Fruit fly (Drosophila melanogaster): ENCODE measurements around the gene prg.

- TF ChIP-seq jim (GFP tag; optimal IDR thresholded peaks at IDR 0.05) (no peak), pan (optimal IDR thresholded peaks at IDR 0.05) (no peak), Sp1 (GFP tag; optimal IDR thresholded peaks at IDR 0.05) (peak; percentile 21), dl (GFP tag; optimal IDR thresholded peaks at IDR 0.05; ENCODE audit: insufficient read depth in 1 of 2, partially characterized antibody in 2 of 2) (no peak), Hr78 (GFP tag; optimal IDR thresholded peaks at IDR 0.05) (no peak), N (GFP tag; optimal IDR thresholded peaks at IDR 0.05) (no peak), CG9705 (GFP tag; optimal IDR thresholded peaks at IDR 0.05) (no peak), Mio (GFP tag; optimal IDR thresholded peaks at IDR 0.05) (no peak), psq (GFP tag; optimal IDR thresholded peaks at IDR 0.05) (no peak), Abd-B (GFP tag; optimal IDR thresholded peaks at IDR 0.05) (no peak)
Observed at dm6 chr2L:8417562-8417961, 46.7 kb upstream of the prg start.

All from whole organism, wandering third instar larva.